Worm (Caenorhabditis elegans): ENCODE measurements around the gene swt-6.

- TF ChIP-seq tra-4 (tag; optimal IDR thresholded peaks at IDR 0.05), result no peak
- no peak for TF ChIP-seq hmg-4 (GFP tag; optimal IDR thresholded peaks at IDR 0.05)
- TF ChIP-seq tbx-11 (GFP tag; IDR thresholded peaks at IDR 0.05), result no peak
- no peak for TF ChIP-seq ceh-36 (tag; optimal IDR thresholded peaks at IDR 0.05)
- no peak for TF ChIP-seq ceh-13 (GFP tag; optimal IDR thresholded peaks at IDR 0.05)
- TF ChIP-seq ets-7 (tag; optimal IDR thresholded peaks at IDR 0.05), result no peak
- no peak for TF ChIP-seq ama-1 (optimal IDR thresholded peaks at IDR 0.05)
- TF ChIP-seq hmbx-1 (tag; optimal IDR thresholded peaks at IDR 0.05), result no peak
- TF ChIP-seq F13C5.2 (tag; optimal IDR thresholded peaks at IDR 0.05), result no peak
Measured at ce11 chrV:13923851-13924250, 30.3 kb upstream of the swt-6 start, which contains the start of gene srxa-11.
